Fruit fly (Drosophila melanogaster) whole organism: ENCODE data around the gene Pat1.

Experiments
- CG8478 ChIP-seq: fragments of >200 bp; optimal IDR thresholded peaks from 2 replicates; lab custom pipeline; 2018; ENCODE audit warnings: inconsistent platforms
- pan ChIP-seq: fragments of >200 bp; optimal IDR thresholded peaks from 2 replicates; lab custom pipeline; 2017
- psq ChIP-seq: fragments of >200 bp; optimal IDR thresholded peaks from 2 replicates; lab custom pipeline; 2017
- usp ChIP-seq: fragments of >200 bp; optimal IDR thresholded peaks from 2 replicates; lab custom pipeline; 2017; ENCODE audit warnings: missing biosample characterization, missing genetic modification characterization, mixed read lengths

- TF ChIP-seq CG8478 (lab: Kevin White, UChicago) = no peak
- TF ChIP-seq psq (lab: Kevin White, UChicago) = no peak
- TF ChIP-seq usp (GFP tag; lab: Kevin White, UChicago) = no peak
- TF ChIP-seq pan (lab: Kevin White, UChicago) = no peak
These were observed 11.2 kb downstream of the Pat1 start for dm6 chrX:6601641-6602276.
